Worm (Caenorhabditis elegans) whole organism, late embryonic: ENCODE results near the gene exc-12.

ENCODE experiments used
- F13H6.1 ChIP-seq: sonication (generic microtip); optimal IDR thresholded peaks from 2 replicates; lab custom pipeline; 2016; ENCODE audit warnings: missing genetic modification characterization, missing compliant biosample characterization
- ceh-24 ChIP-seq: sonication (generic microtip); optimal IDR thresholded peaks from 2 replicates; lab custom pipeline; 2016; ENCODE audit warnings: mild to moderate bottlenecking, missing genetic modification characterization, missing compliant biosample characterization
- ceh-48 ChIP-seq: sonication (generic microtip); optimal IDR thresholded peaks from 2 replicates; lab custom pipeline; 2016; ENCODE audit warnings: missing genetic modification characterization, inconsistent platforms, missing compliant biosample characterization
- fkh-10 ChIP-seq: fragments of 150-350 bp; optimal IDR thresholded peaks from 2 replicates; lab custom pipeline; 2014; ENCODE audit warnings: missing biosample characterization, missing genetic modification reagents, missing genetic modification characterization
- nhr-11 ChIP-seq: fragments of 150-350 bp; optimal IDR thresholded peaks from 2 replicates; lab custom pipeline; 2014; ENCODE audit warnings: missing biosample characterization, missing genetic modification characterization
- tbx-2 ChIP-seq: sonication (generic microtip); optimal IDR thresholded peaks from 2 replicates; lab custom pipeline; 2016; ENCODE audit warnings: missing genetic modification characterization, missing compliant biosample characterization

- no peak for TF ChIP-seq nhr-11 (tag; lab: Kevin White, UChicago)
- TF ChIP-seq ceh-48 (tag; lab: Kevin White, UChicago), result no peak
- no peak for TF ChIP-seq F13H6.1 (tag; lab: Kevin White, UChicago)
- TF ChIP-seq ceh-24, result no peak
- TF ChIP-seq fkh-10 (GFP tag; lab: Kevin White, UChicago), result no peak
- TF ChIP-seq tbx-2, result no peak
Observed at ce11 chrIII:13530838-13531237, 39.4 kb downstream of the exc-12 start.
